Fruit fly (Drosophila melanogaster) whole organism, embryonic: ENCODE data around the gene CG10214.

Experiments
- Atf-2 ChIP-seq: fragments of 200-800 bp; sonication (Bioruptor generic); optimal IDR thresholded peaks from 2 replicates; lab custom pipeline; 2016; ENCODE audit warnings: missing biosample characterization, missing genetic modification characterization
- Atf3 ChIP-seq: fragments of 200-800 bp; sonication (Bioruptor generic); optimal IDR thresholded peaks from 3 replicates; lab custom pipeline; 2016; ENCODE audit warnings: missing biosample characterization, missing genetic modification characterization
- Bgb ChIP-seq: fragments of 200-800 bp; sonication (Bioruptor generic); IDR thresholded peaks from 2 replicates; pipeline ENCODE4 v1.3.6; 2022; ENCODE audit warnings: missing biosample characterization, missing genetic modification characterization; ENCODE audit not compliant: partially characterized antibody
- Bteb2 ChIP-seq: fragments of 200-800 bp; sonication (Bioruptor generic); optimal IDR thresholded peaks from 2 replicates; lab custom pipeline; 2016; ENCODE audit warnings: missing biosample characterization, missing genetic modification characterization
- CG10147 ChIP-seq: fragments of 200-800 bp; sonication (Bioruptor generic); optimal IDR thresholded peaks from 2 replicates; lab custom pipeline; 2019; ENCODE audit warnings: missing biosample characterization, mild to moderate bottlenecking, missing genetic modification characterization, moderate library complexity
- CG10431 ChIP-seq: fragments of 200-800 bp; sonication (Bioruptor generic); optimal IDR thresholded peaks from 3 replicates; lab custom pipeline; 2018; ENCODE audit warnings: missing biosample characterization, mild to moderate bottlenecking, missing genetic modification characterization
- CG10565 ChIP-seq: fragments of 200-800 bp; sonication (Bioruptor generic); optimal IDR thresholded peaks from 3 replicates; lab custom pipeline; 2016; ENCODE audit warnings: missing biosample characterization, mild to moderate bottlenecking, missing genetic modification characterization
- CG11560 ChIP-seq: fragments of 200-800 bp; sonication (Bioruptor generic); IDR thresholded peaks from 3 replicates; pipeline ENCODE4 v1.3.6; 2022; ENCODE audit warnings: missing biosample characterization, missing genetic modification characterization
- CG13624 ChIP-seq: fragments of 200-800 bp; sonication (Bioruptor generic); optimal IDR thresholded peaks from 2 replicates; lab custom pipeline; 2016; ENCODE audit warnings: missing biosample characterization, missing genetic modification characterization
- CG15073 ChIP-seq: fragments of 200-800 bp; sonication (Bioruptor generic); optimal IDR thresholded peaks from 2 replicates; lab custom pipeline; 2016; ENCODE audit warnings: missing biosample characterization, missing genetic modification characterization
- CG1529 ChIP-seq: fragments of 200-800 bp; sonication (Bioruptor generic); optimal IDR thresholded peaks from 3 replicates; lab custom pipeline; 2018; ENCODE audit warnings: missing biosample characterization, missing genetic modification characterization
- CG15601 ChIP-seq: fragments of 200-800 bp; sonication (Bioruptor generic); optimal IDR thresholded peaks from 3 replicates; lab custom pipeline; 2019; ENCODE audit warnings: missing biosample characterization, mild to moderate bottlenecking, missing genetic modification characterization, moderate library complexity
- CG18619 ChIP-seq: fragments of 200-800 bp; sonication (Bioruptor generic); optimal IDR thresholded peaks from 3 replicates; lab custom pipeline; 2017; ENCODE audit warnings: missing biosample characterization, mild to moderate bottlenecking, missing genetic modification characterization
- CG2712 ChIP-seq: fragments of 200-800 bp; optimal IDR thresholded peaks from 3 replicates; lab custom pipeline; 2019; ENCODE audit warnings: missing biosample characterization, mild to moderate bottlenecking, missing genetic modification characterization, moderate library complexity
- CG30431 ChIP-seq: fragments of 200-800 bp; sonication (Bioruptor generic); optimal IDR thresholded peaks from 2 replicates; lab custom pipeline; 2017; ENCODE audit warnings: missing biosample characterization, missing genetic modification characterization
- CG32772 ChIP-seq: fragments of 200-800 bp; sonication (Bioruptor generic); IDR thresholded peaks from 2 replicates; pipeline ENCODE4 v1.3.6; 2022; ENCODE audit warnings: missing biosample characterization, missing genetic modification characterization
- CG4707 ChIP-seq: fragments of 200-800 bp; sonication (Bioruptor generic); optimal IDR thresholded peaks from 2 replicates; lab custom pipeline; 2018; ENCODE audit warnings: missing biosample characterization, mild to moderate bottlenecking, missing genetic modification characterization, moderate library complexity
- CG6654 ChIP-seq: fragments of 200-800 bp; sonication (Bioruptor generic); optimal IDR thresholded peaks from 2 replicates; lab custom pipeline; 2017; ENCODE audit warnings: missing biosample characterization, mild to moderate bottlenecking, missing genetic modification characterization
- CG6683 ChIP-seq: fragments of 200-800 bp; sonication (Bioruptor generic); optimal IDR thresholded peaks from 2 replicates; lab custom pipeline; 2017; ENCODE audit warnings: missing biosample characterization, mild to moderate bottlenecking, missing genetic modification characterization, missing genetic modification reagents
- CG8478 ChIP-seq: fragments of >200 bp; optimal IDR thresholded peaks from 2 replicates; lab custom pipeline; 2018
- CG8924 ChIP-seq: fragments of 200-800 bp; optimal IDR thresholded peaks from 3 replicates; lab custom pipeline; 2019; ENCODE audit warnings: missing biosample characterization, mild to moderate bottlenecking, missing genetic modification characterization, moderate library complexity
- CG9215 ChIP-seq: fragments of 200-800 bp; sonication (Bioruptor generic); IDR thresholded peaks from 2 replicates; pipeline ENCODE4 v1.3.6; 2022; ENCODE audit warnings: missing biosample characterization, missing genetic modification characterization
- Drgx ChIP-seq: fragments of 200-800 bp; sonication (Bioruptor generic); IDR thresholded peaks from 2 replicates; pipeline ENCODE4 v1.3.6; 2022; ENCODE audit warnings: missing biosample characterization, missing genetic modification characterization
- Elba2 ChIP-seq: fragments of 200-800 bp; sonication (Bioruptor generic); optimal IDR thresholded peaks from 3 replicates; lab custom pipeline; 2016; ENCODE audit warnings: missing biosample characterization, missing genetic modification characterization
- Ets97D ChIP-seq: fragments of 200-800 bp; sonication (Bioruptor generic); optimal IDR thresholded peaks from 3 replicates; lab custom pipeline; 2016; ENCODE audit warnings: missing biosample characterization, missing genetic modification characterization
- Hr3 ChIP-seq: fragments of 200-800 bp; sonication (Bioruptor generic); optimal IDR thresholded peaks from 3 replicates; lab custom pipeline; 2016; ENCODE audit warnings: missing biosample characterization, missing genetic modification characterization
- Lpt ChIP-seq: fragments of >200 bp; optimal IDR thresholded peaks from 2 replicates; lab custom pipeline; 2018; ENCODE audit warnings: missing biosample characterization, missing genetic modification characterization
- Ptx1 ChIP-seq: fragments of 200-800 bp; sonication (Bioruptor generic); IDR thresholded peaks from 2 replicates; pipeline ENCODE4 v1.3.6; 2022; ENCODE audit warnings: missing biosample characterization, missing genetic modification characterization
- Six4 ChIP-seq: fragments of 200-800 bp; sonication (Bioruptor generic); optimal IDR thresholded peaks from 2 replicates; lab custom pipeline; 2016; ENCODE audit warnings: missing biosample characterization, missing genetic modification characterization
- Sry-δ ChIP-seq: fragments of 200-800 bp; sonication (Bioruptor generic); optimal IDR thresholded peaks from 2 replicates; lab custom pipeline; 2016; ENCODE audit warnings: missing biosample characterization, missing genetic modification characterization
- Xbp1 ChIP-seq: fragments of 200-800 bp; sonication (Bioruptor generic); optimal IDR thresholded peaks from 3 replicates; lab custom pipeline; 2016; ENCODE audit warnings: missing biosample characterization, mild to moderate bottlenecking, missing genetic modification characterization
- YL-1 ChIP-seq: fragments of 200-800 bp; sonication (Bioruptor generic); optimal IDR thresholded peaks from 3 replicates; lab custom pipeline; 2017; ENCODE audit warnings: missing biosample characterization, mild to moderate bottlenecking, missing genetic modification characterization
- ase ChIP-seq: fragments of 200-800 bp; sonication (Bioruptor generic); IDR thresholded peaks from 3 replicates; pipeline ENCODE4 v1.3.6; 2022; ENCODE audit warnings: missing biosample characterization, missing genetic modification characterization
- bcd ChIP-seq: fragments of 200-800 bp; sonication (Bioruptor generic); optimal IDR thresholded peaks from 2 replicates; lab custom pipeline; 2017; ENCODE audit warnings: missing biosample characterization, mild to moderate bottlenecking, missing genetic modification characterization
- croc ChIP-seq: fragments of 200-800 bp; sonication (Bioruptor generic); conservative IDR thresholded peaks from 3 replicates; pipeline ENCODE4 v1.3.6; 2022; ENCODE audit warnings: missing biosample characterization, missing genetic modification characterization
- dati ChIP-seq: fragments of 200-800 bp; sonication (Bioruptor generic); IDR thresholded peaks from 2 replicates; pipeline ENCODE4 v1.3.6; 2022; ENCODE audit warnings: missing biosample characterization, missing genetic modification characterization
- dmrt11E ChIP-seq: fragments of 200-800 bp; sonication (Bioruptor generic); optimal IDR thresholded peaks from 3 replicates; lab custom pipeline; 2018; ENCODE audit warnings: missing biosample characterization, mild to moderate bottlenecking, missing genetic modification characterization, moderate library complexity
- dysf ChIP-seq: fragments of 200-800 bp; sonication (Bioruptor generic); IDR thresholded peaks from 3 replicates; pipeline ENCODE4 v1.3.6; 2022; ENCODE audit warnings: missing biosample characterization, missing genetic modification characterization
- gcm2 ChIP-seq: fragments of 200-800 bp; sonication (Bioruptor generic); optimal IDR thresholded peaks from 2 replicates; lab custom pipeline; 2016; ENCODE audit warnings: missing biosample characterization, missing genetic modification characterization
- jing ChIP-seq: fragments of 200-800 bp; sonication (Bioruptor generic); optimal IDR thresholded peaks from 2 replicates; lab custom pipeline; 2018; ENCODE audit warnings: missing biosample characterization, mild to moderate bottlenecking, missing genetic modification characterization
- mam ChIP-seq: fragments of 200-800 bp; sonication (Bioruptor generic); optimal IDR thresholded peaks from 3 replicates; lab custom pipeline; 2016; ENCODE audit warnings: missing biosample characterization, missing genetic modification characterization
- mirr ChIP-seq: fragments of 200-800 bp; sonication (Bioruptor generic); optimal IDR thresholded peaks from 3 replicates; lab custom pipeline; 2018; ENCODE audit warnings: missing biosample characterization, mild to moderate bottlenecking, missing genetic modification characterization
- mld ChIP-seq: fragments of 200-800 bp; sonication (Bioruptor generic); IDR thresholded peaks from 3 replicates; pipeline ENCODE4 v1.3.6; 2022; ENCODE audit warnings: missing biosample characterization, missing genetic modification characterization; ENCODE audit not compliant: partially characterized antibody
- nerfin-1 ChIP-seq: fragments of 200-800 bp; sonication (Bioruptor generic); optimal IDR thresholded peaks from 3 replicates; lab custom pipeline; 2019; ENCODE audit warnings: missing biosample characterization, mild to moderate bottlenecking, missing genetic modification characterization, moderate library complexity
- oc ChIP-seq: fragments of 200-800 bp; sonication (Bioruptor generic); optimal IDR thresholded peaks from 2 replicates; lab custom pipeline; 2018; ENCODE audit warnings: missing biosample characterization, mild to moderate bottlenecking, missing genetic modification characterization, moderate library complexity
- odd ChIP-seq: fragments of 200-800 bp; sonication (Bioruptor generic); optimal IDR thresholded peaks from 2 replicates; lab custom pipeline; 2017; ENCODE audit warnings: missing biosample characterization, mild to moderate bottlenecking, missing genetic modification characterization
- ranshi ChIP-seq: fragments of 200-800 bp; sonication (Bioruptor generic); IDR thresholded peaks from 2 replicates; pipeline ENCODE4 v1.3.6; 2022; ENCODE audit warnings: missing biosample characterization, missing genetic modification characterization
- slbo ChIP-seq: fragments of 200-800 bp; sonication (Bioruptor generic); IDR thresholded peaks from 2 replicates; pipeline ENCODE4 v1.3.6; 2022; ENCODE audit warnings: missing biosample characterization, missing genetic modification characterization
- ttk ChIP-seq: fragments of 200-800 bp; sonication (Bioruptor generic); IDR thresholded peaks from 2 replicates; pipeline ENCODE4 v2.1.2; 2022; ENCODE audit warnings: missing biosample characterization, missing genetic modification characterization
- unpg ChIP-seq: fragments of 200-800 bp; sonication (Bioruptor generic); optimal IDR thresholded peaks from 3 replicates; lab custom pipeline; 2018; ENCODE audit warnings: missing biosample characterization, mild to moderate bottlenecking, missing genetic modification characterization, moderate library complexity
- wor ChIP-seq: fragments of 200-800 bp; sonication (Bioruptor generic); IDR thresholded peaks from 2 replicates; pipeline ENCODE4 v1.3.6; 2022; ENCODE audit warnings: missing biosample characterization, missing genetic modification characterization

The CG10214 gene

dm6 chr3R:23757912-23758607 is 9.2 kb downstream of the CG10214 start, which contains the start of the genes PTPMT1 and Hrd3 (continued):
- TF ChIP-seq ranshi (peak; percentile 96; the same call in 1 of the 2 replicates), wor (GFP tag; lab: Robert Waterston, UW) (peak; percentile 94), croc (GFP tag; lab: Robert Waterston, UW) (peak; percentile 96), dmrt11E (tag; lab: Kevin White, UChicago) (peak; percentile 99), CG13624 (GFP tag; lab: Kevin White, UChicago) (peak; percentile 98), Ets97D (peak; percentile 92), CG10431 (GFP tag; lab: Kevin White, UChicago) (peak; percentile 93), Hr3 (GFP tag; lab: Kevin White, UChicago) (peak; percentile 99), CG18619 (GFP tag; lab: Kevin White, UChicago) (peak; percentile 99), mirr (peak; percentile 91), ase (GFP tag; lab: Robert Waterston, UW) (peak; percentile 88), odd (GFP tag; lab: Kevin White, UChicago) (peak; percentile 99), Drgx (peak; percentile 93), Bteb2 (GFP tag; lab: Kevin White, UChicago) (peak; percentile 98), dati (GFP tag; lab: Robert Waterston, UW) (peak; percentile 80), CG8924 (tag; lab: Kevin White, UChicago) (peak; percentile 99), YL-1 (GFP tag; lab: Kevin White, UChicago) (peak; percentile 99), Lpt (GFP tag; lab: Kevin White, UChicago) (no peak), CG1529 (peak; percentile 98), ttk (peak; percentile 94), CG9215 (peak; percentile 98), CG6683 (peak; percentile 95), Xbp1 (GFP tag; lab: Kevin White, UChicago) (peak; percentile 99), CG15073 (GFP tag; lab: Kevin White, UChicago) (peak; percentile 89), Atf-2 (peak; percentile 97), Sry-δ (peak; percentile 71), bcd (GFP tag; lab: Kevin White, UChicago) (peak; percentile 99), mam (GFP tag; lab: Kevin White, UChicago) (peak; percentile 98), jing (GFP tag; lab: Kevin White, UChicago) (peak; percentile 93), gcm2 (GFP tag; lab: Kevin White, UChicago) (peak; percentile 95), oc (tag; lab: Kevin White, UChicago) (peak; percentile 93), CG32772 (GFP tag; lab: Robert Waterston, UW) (peak; percentile 95), CG11560 (tag; lab: Robert Waterston, UW) (peak; percentile 91), nerfin-1 (peak; percentile 98), Elba2 (GFP tag; lab: Kevin White, UChicago) (peak; percentile 92), Bgb (no peak), Atf3 (peak; percentile 96), CG10147 (peak; percentile 98), dysf (GFP tag; lab: Robert Waterston, UW) (peak; percentile 98), Six4 (GFP tag; lab: Kevin White, UChicago) (peak; percentile 98), unpg (GFP tag; lab: Kevin White, UChicago) (peak; percentile 97), mld (no peak), CG8478 (lab: Kevin White, UChicago) (no peak), CG15601 (tag; lab: Kevin White, UChicago) (peak; percentile 97), slbo (peak; percentile 98), CG30431 (GFP tag; lab: Kevin White, UChicago) (peak; percentile 98), Ptx1 (GFP tag; lab: Robert Waterston, UW) (peak; percentile 98), CG10565 (peak; percentile 92), CG6654 (GFP tag; lab: Kevin White, UChicago) (peak; percentile 93), CG2712 (tag; lab: Kevin White, UChicago) (peak; percentile 99), CG4707 (GFP tag; lab: Kevin White, UChicago) (peak; percentile 89)
